Worm (Caenorhabditis elegans) whole organism, L4 larva: ENCODE measurements around the gene osm-7.

Experiments
- D1046.2 ChIP-seq: fragments of 200-800 bp; sonication (Bioruptor generic); IDR thresholded peaks from 2 replicates; pipeline ENCODE4 v1.3.6; 2022; ENCODE audit warnings: missing genetic modification characterization, missing compliant biosample characterization
- T20F7.1 ChIP-seq: fragments of 200-800 bp; sonication (Bioruptor generic); optimal IDR thresholded peaks from 2 replicates; lab custom pipeline; 2018; ENCODE audit warnings: mild to moderate bottlenecking, missing genetic modification characterization, missing compliant biosample characterization
- T26A8.4 ChIP-seq: fragments of 200-800 bp; sonication (Bioruptor generic); IDR thresholded peaks from 2 replicates; pipeline ENCODE4 v1.3.6; 2022; ENCODE audit warnings: missing genetic modification characterization, missing compliant biosample characterization
- Y5F2A.4 ChIP-seq: fragments of 200-800 bp; sonication (Bioruptor generic); optimal IDR thresholded peaks from 2 replicates; lab custom pipeline; 2018; ENCODE audit warnings: mild to moderate bottlenecking, missing genetic modification characterization, missing compliant biosample characterization
- Y75B8A.6 ChIP-seq: fragments of 200-800 bp; sonication (Bioruptor generic); IDR thresholded peaks from 2 replicates; pipeline ENCODE4 v1.3.6; 2022; ENCODE audit warnings: missing genetic modification reagents, missing genetic modification characterization, missing compliant biosample characterization
- aha-1 ChIP-seq: fragments of 150-350 bp; peaks from one replicate; lab custom pipeline; 2014; ENCODE audit warnings: missing biosample characterization, missing genetic modification characterization
- ama-1 ChIP-seq: fragments of 150-350 bp; optimal IDR thresholded peaks from 2 replicates; lab custom pipeline; 2014; ENCODE audit warnings: inconsistent platforms, mixed read lengths
- ceh-20 ChIP-seq: fragments of 200-800 bp; sonication (Bioruptor generic); IDR thresholded peaks from 2 replicates; pipeline ENCODE4 v1.3.6; 2022; ENCODE audit warnings: missing genetic modification reagents, missing genetic modification characterization, missing compliant biosample characterization
- ceh-28 ChIP-seq: fragments of 150-350 bp; optimal IDR thresholded peaks from 2 replicates; lab custom pipeline; 2014; ENCODE audit warnings: missing biosample characterization, missing genetic modification reagents, missing genetic modification characterization
- ceh-32 ChIP-seq: sonication (generic microtip); optimal IDR thresholded peaks from 2 replicates; lab custom pipeline; 2016; ENCODE audit warnings: mild to moderate bottlenecking, missing genetic modification characterization, missing compliant biosample characterization; ENCODE audit not compliant: poor library complexity
- ceh-62 ChIP-seq: sonication (generic microtip); optimal IDR thresholded peaks from 2 replicates; lab custom pipeline; 2017; ENCODE audit warnings: missing biosample characterization, missing genetic modification characterization
- daf-12 ChIP-seq: fragments of 150-350 bp; optimal IDR thresholded peaks from 2 replicates; lab custom pipeline; 2014; ENCODE audit warnings: missing biosample characterization, missing genetic modification reagents, missing genetic modification characterization
- daf-16 ChIP-seq, 3 experiments: sonication (generic microtip); optimal IDR thresholded peaks; 2 replicates each; lab custom pipeline; 2016 to 2017; ENCODE audit warnings: missing genetic modification characterization in 3 of 3, missing genetic modification reagents in 3 of 3, mild to moderate bottlenecking in 2 of 3, missing compliant biosample characterization in 2 of 3, missing biosample characterization in 1 of 3, moderate library complexity in 1 of 3
- daf-19 ChIP-seq: fragments of 200-800 bp; sonication (Bioruptor generic); conservative IDR thresholded peaks from 2 replicates; pipeline ENCODE4 v1.3.6; 2022; ENCODE audit warnings: missing genetic modification characterization, missing compliant biosample characterization
- dmd-6 ChIP-seq: fragments of 200-800 bp; sonication (Bioruptor generic); IDR thresholded peaks from 2 replicates; pipeline ENCODE4 v1.3.6; 2022; ENCODE audit warnings: missing genetic modification reagents, missing genetic modification characterization, missing compliant biosample characterization
- dve-1 ChIP-seq: sonication (generic microtip); optimal IDR thresholded peaks from 2 replicates; lab custom pipeline; 2017; ENCODE audit warnings: antibody characterized with exemption, mild to moderate bottlenecking, missing genetic modification characterization, missing compliant biosample characterization; ENCODE audit not compliant: insufficient read depth
- egl-27 ChIP-seq: sonication (generic microtip); optimal IDR thresholded peaks from 3 replicates; lab custom pipeline; 2017; ENCODE audit warnings: missing biosample characterization, missing genetic modification reagents, missing genetic modification characterization
- egl-43 ChIP-seq: fragments of 200-800 bp; sonication (Bioruptor generic); IDR thresholded peaks from 2 replicates; pipeline ENCODE4 v1.3.6; 2022; ENCODE audit warnings: missing genetic modification reagents, missing genetic modification characterization, missing compliant biosample characterization
- fos-1 ChIP-seq: fragments of 150-350 bp; optimal IDR thresholded peaks from 2 replicates; lab custom pipeline; 2014; ENCODE audit warnings: missing biosample characterization, missing genetic modification characterization
- hif-1 ChIP-seq, 2 experiments: sonication (generic microtip); optimal IDR thresholded peaks; 2 replicates each; lab custom pipeline; 2016 to 2017; ENCODE audit warnings: missing compliant biosample characterization in 2 of 2, missing genetic modification characterization in 2 of 2, missing genetic modification reagents in 2 of 2, missing genotype in 2 of 2, mild to moderate bottlenecking in 1 of 2
- hlh-30 ChIP-seq: sonication (generic microtip); optimal IDR thresholded peaks from 2 replicates; lab custom pipeline; 2017; ENCODE audit warnings: antibody characterized with exemption, mild to moderate bottlenecking, missing genetic modification characterization, missing compliant biosample characterization; ENCODE audit not compliant: insufficient read depth
- hmg-1.1 ChIP-seq: fragments of 200-800 bp; sonication (Bioruptor generic); IDR thresholded peaks from 2 replicates; pipeline ENCODE4 v1.3.6; 2022; ENCODE audit warnings: missing genetic modification reagents, missing genetic modification characterization, missing compliant biosample characterization
- lim-7 ChIP-seq: fragments of 200-800 bp; sonication (Bioruptor generic); IDR thresholded peaks from 2 replicates; pipeline ENCODE4 v1.3.6; 2022; ENCODE audit warnings: missing genetic modification characterization, missing compliant biosample characterization
- lin-13 ChIP-seq: fragments of 150-350 bp; optimal IDR thresholded peaks from 2 replicates; lab custom pipeline; 2014; ENCODE audit warnings: missing biosample characterization, missing genetic modification reagents, missing genetic modification characterization
- lin-38 ChIP-seq: fragments of 200-800 bp; sonication (Bioruptor generic); IDR thresholded peaks from 2 replicates; pipeline ENCODE4 v1.3.6; 2022; ENCODE audit warnings: missing genetic modification reagents, missing genetic modification characterization, missing compliant biosample characterization
- lsy-2 ChIP-seq, 2 experiments: fragments of 150-350 bp in 1 of 2; sonication (generic microtip) in 1 of 2; optimal IDR thresholded peaks; 2 replicates each; lab custom pipeline; 2014 to 2017; ENCODE audit warnings: missing biosample characterization in 2 of 2, missing genetic modification characterization in 2 of 2
- mxl-2 ChIP-seq: fragments of 200-800 bp; sonication (Bioruptor generic); conservative IDR thresholded peaks from 2 replicates; pipeline ENCODE4 v1.3.6; 2022; ENCODE audit warnings: missing genetic modification reagents, missing genetic modification characterization, missing compliant biosample characterization
- mxl-3 ChIP-seq: fragments of 200-800 bp; sonication (Bioruptor generic); optimal IDR thresholded peaks from 2 replicates; lab custom pipeline; 2018; ENCODE audit warnings: mild to moderate bottlenecking, missing genetic modification characterization, missing compliant biosample characterization
- nhr-10 ChIP-seq: fragments of 150-350 bp; optimal IDR thresholded peaks from 2 replicates; lab custom pipeline; 2014; ENCODE audit warnings: missing biosample characterization, missing genetic modification characterization
- nhr-102 ChIP-seq: sonication (generic microtip); optimal IDR thresholded peaks from 2 replicates; lab custom pipeline; 2016; ENCODE audit warnings: mild to moderate bottlenecking, missing genetic modification characterization, moderate library complexity, missing compliant biosample characterization
- nhr-25 ChIP-seq: sonication (generic microtip); optimal IDR thresholded peaks from 2 replicates; lab custom pipeline; 2017; ENCODE audit warnings: missing genetic modification characterization, mild to moderate bottlenecking, missing compliant biosample characterization, antibody characterized with exemption, moderate library complexity, borderline replicate concordance; ENCODE audit not compliant: insufficient read depth
- nhr-42 ChIP-seq: fragments of 200-800 bp; sonication (Bioruptor generic); IDR thresholded peaks from 2 replicates; pipeline ENCODE4 v1.3.6; 2022; ENCODE audit warnings: missing genetic modification characterization, missing compliant biosample characterization
- nhr-6 ChIP-seq: fragments of 150-350 bp; optimal IDR thresholded peaks from 2 replicates; lab custom pipeline; 2014; ENCODE audit warnings: missing biosample characterization, missing genetic modification characterization
- nhr-76 ChIP-seq: fragments of 150-350 bp; optimal IDR thresholded peaks from 2 replicates; lab custom pipeline; 2014; ENCODE audit warnings: missing biosample characterization, missing genetic modification characterization
- php-3 ChIP-seq: fragments of 200-800 bp; sonication (Bioruptor generic); IDR thresholded peaks from 2 replicates; pipeline ENCODE4 v1.3.6; 2022; ENCODE audit warnings: missing genetic modification reagents, missing genetic modification characterization, missing compliant biosample characterization
- rbr-2 ChIP-seq: sonication (generic microtip); optimal IDR thresholded peaks from 2 replicates; lab custom pipeline; 2016; ENCODE audit warnings: missing genotype, missing genetic modification characterization, missing compliant biosample characterization
- saeg-2 ChIP-seq: fragments of 200-800 bp; sonication (Bioruptor generic); IDR thresholded peaks from 2 replicates; pipeline ENCODE4 v1.3.6; 2022; ENCODE audit warnings: missing genetic modification reagents, missing genetic modification characterization, missing compliant biosample characterization
- set-16 ChIP-seq: fragments of 200-800 bp; sonication (Bioruptor generic); IDR thresholded peaks from 2 replicates; pipeline ENCODE4 v1.3.6; 2022; ENCODE audit warnings: missing genetic modification reagents, missing genetic modification characterization, missing compliant biosample characterization
- unc-39 ChIP-seq: sonication (generic microtip); optimal IDR thresholded peaks from 2 replicates; lab custom pipeline; 2017; ENCODE audit warnings: missing biosample characterization, missing genetic modification characterization
- unc-62 ChIP-seq, 3 experiments: fragments of 150-350 bp in 1 of 3; sonication (generic microtip); optimal IDR thresholded peaks in 2 of 3; peaks in 1 of 3; 1 replicate in 1 of 3; 2 replicates in 2 of 3; lab custom pipeline; 2014 to 2017; ENCODE audit warnings: missing biosample characterization in 3 of 3, missing genetic modification characterization in 3 of 3, missing genetic modification reagents in 3 of 3, missing genotype in 1 of 3
- zfp-3 ChIP-seq: fragments of 200-800 bp; sonication (Bioruptor generic); conservative IDR thresholded peaks from 2 replicates; pipeline ENCODE4 v1.3.6; 2022; ENCODE audit warnings: missing genetic modification reagents, missing genetic modification characterization, missing compliant biosample characterization
- zip-2 ChIP-seq: fragments of 150-350 bp; optimal IDR thresholded peaks from 2 replicates; lab custom pipeline; 2014; ENCODE audit warnings: missing biosample characterization, missing genetic modification characterization
- ztf-7 ChIP-seq: fragments of 150-350 bp; optimal IDR thresholded peaks from 2 replicates; lab custom pipeline; 2014; ENCODE audit warnings: missing biosample characterization, missing genetic modification characterization

Gene osm-7

ce11 chrIII:13624226-13624625 lies 48.2 kb downstream of the osm-7 start, which contains the start of gene taf-9 (continued):
- TF ChIP-seq lin-13 (no peak), ceh-32 (tag; lab: Kevin White, UChicago) (no peak), aha-1 (tag; lab: Kevin White, UChicago) (no peak), set-16 (GFP tag; lab: Robert Waterston, UW) (no peak), nhr-42 (no peak), daf-19 (GFP tag; lab: Robert Waterston, UW) (no peak), egl-43 (0 out of 2 replicates have a peak, but pooled peaks have one; percentile 53), nhr-76 (tag; lab: Kevin White, UChicago) (no peak), hlh-30 (tag; lab: Kevin White, UChicago) (no peak), zfp-3 (GFP tag; lab: Robert Waterston, UW) (no peak), hmg-1.1 (GFP tag; lab: Robert Waterston, UW) (no peak), nhr-10 (no peak), mxl-3 (no peak), ztf-7 (tag; lab: Kevin White, UChicago) (no peak), unc-39 (tag; lab: Kevin White, UChicago) (no peak), lim-7 (GFP tag; lab: Robert Waterston, UW) (no peak), egl-27 (tag; lab: Kevin White, UChicago) (no peak), zip-2 (tag; lab: Kevin White, UChicago) (no peak), Y5F2A.4 (GFP tag; lab: Kevin White, UChicago) (no peak), rbr-2 (tag; lab: Kevin White, UChicago) (no peak), ama-1 (peak; percentile 75)

ce11 chrIII:13625650-13626430 lies 49.9 kb downstream of the osm-7 start:
- TF ChIP-seq nhr-25 (tag; lab: Kevin White, UChicago) (no peak), ceh-20 (GFP tag; lab: Robert Waterston, UW) (0 out of 2 replicates have a peak, but pooled peaks have one; percentile 13), fos-1 (tag; lab: Kevin White, UChicago) (no peak), nhr-6 (no peak), php-3 (GFP tag; lab: Robert Waterston, UW) (peak; percentile 33; the same call in 1 of the 2 replicates), daf-12 (no peak), Y75B8A.6 (GFP tag; lab: Robert Waterston, UW) (no peak), ceh-28 (tag; lab: Kevin White, UChicago) (peak; percentile 31), set-16 (GFP tag; lab: Robert Waterston, UW) (peak; percentile 40), mxl-2 (GFP tag; lab: Robert Waterston, UW) (no peak), T26A8.4 (GFP tag; lab: Robert Waterston, UW) (peak; percentile 54; the same call in 1 of the 2 replicates), zfp-3 (GFP tag; lab: Robert Waterston, UW) (peak; percentile 68), egl-43 (peak; percentile 73), daf-16 (GFP tag; optimal IDR thresholded peaks at IDR 0.05; lab: Kevin White, UChicago) (peak in 1 of 2 experiments; percentile 2), daf-16 (tag; optimal IDR thresholded peaks at IDR 0.05; lab: Kevin White, UChicago) (peak; percentile 50), unc-62 (GFP tag; optimal IDR thresholded peaks at IDR 0.05 in 1 of 2; lab: Kevin White, UChicago) (peak in 1 of 2 experiments; percentile 91), unc-62 (tag; optimal IDR thresholded peaks at IDR 0.05; lab: Kevin White, UChicago) (no peak), dve-1 (tag; lab: Kevin White, UChicago) (peak; percentile 46), ceh-62 (tag; lab: Kevin White, UChicago) (no peak), D1046.2 (GFP tag; lab: Robert Waterston, UW) (no peak), aha-1 (tag; lab: Kevin White, UChicago) (peak; percentile 31), hif-1 (tag; optimal IDR thresholded peaks at IDR 0.05; lab: Kevin White, UChicago) (peak in 1 of 2 experiments; percentile 22), ama-1 (peak; percentile 25), saeg-2 (GFP tag; lab: Robert Waterston, UW) (0 out of 2 replicates have a peak, but pooled peaks have one; percentile 12), nhr-102 (tag; lab: Kevin White, UChicago) (peak; percentile 31), lsy-2 (tag; optimal IDR thresholded peaks at IDR 0.05; lab: Kevin White, UChicago) (peak in 1 of 2 experiments; percentile 16), dmd-6 (GFP tag; lab: Robert Waterston, UW) (no peak), T20F7.1 (GFP tag; lab: Kevin White, UChicago) (no peak), lin-38 (GFP tag; lab: Robert Waterston, UW) (0 out of 2 replicates have a peak, but pooled peaks have one; percentile 4)
- TF ChIP-seq, all 104 proteins: peak for 17
